Fruit fly (Drosophila melanogaster): Measurements from ENCODE around the gene mas.

mas gene

dm6 chr3L:4128579-4128978 lies 38.7 kb downstream of the mas start:
- no peak for TF ChIP-seq CTCF (optimal IDR thresholded peaks at IDR 0.05)
- TF ChIP-seq CG8478 (optimal IDR thresholded peaks at IDR 0.05): no peak

- TF ChIP-seq CG8478 (optimal IDR thresholded peaks at IDR 0.05): no peak
- TF ChIP-seq CTCF (optimal IDR thresholded peaks at IDR 0.05): no peak
These were observed 41.6 kb downstream of the mas start for dm6 chr3L:4125709-4126108.

dm6 chr3L:4122185-4122767 lies 45.0 kb downstream of the mas start, which contains the start of gene Chd64:
Gene Chd64, minus strand, starts transcription at chr3L:4122388.
- TF ChIP-seq CG8478 (optimal IDR thresholded peaks at IDR 0.05) (no peak), CTCF (optimal IDR thresholded peaks at IDR 0.05) (no peak)

- TF ChIP-seq CG8478 (optimal IDR thresholded peaks at IDR 0.05): no peak
- no peak for TF ChIP-seq CTCF (optimal IDR thresholded peaks at IDR 0.05)
These were observed 45.7 kb downstream of the mas start for dm6 chr3L:4121589-4121988.

- no peak for TF ChIP-seq CTCF (optimal IDR thresholded peaks at IDR 0.05)
- no peak for TF ChIP-seq CG8478 (optimal IDR thresholded peaks at IDR 0.05)
These were observed 46.6 kb downstream of the mas start for dm6 chr3L:4120358-4121349.

- TF ChIP-seq CTCF (optimal IDR thresholded peaks at IDR 0.05): no peak
- no peak for TF ChIP-seq CG8478 (optimal IDR thresholded peaks at IDR 0.05)
These were observed 47.5 kb downstream of the mas start for dm6 chr3L:4119636-4120357.

- TF ChIP-seq CTCF (optimal IDR thresholded peaks at IDR 0.05) (no peak), CG8478 (optimal IDR thresholded peaks at IDR 0.05) (no peak)
These were observed 48.9 kb downstream of the mas start for dm6 chr3L:4118339-4118738.

- TF ChIP-seq CG8478 (optimal IDR thresholded peaks at IDR 0.05) (no peak), CTCF (optimal IDR thresholded peaks at IDR 0.05) (no peak)
These were observed 49.8 kb downstream of the mas start for dm6 chr3L:4117493-4117892.

dm6 chr3L:4116490-4117367 lies 50.5 kb downstream of the mas start:
- TF ChIP-seq CG8478 (optimal IDR thresholded peaks at IDR 0.05): no peak
- no peak for TF ChIP-seq CTCF (optimal IDR thresholded peaks at IDR 0.05)

dm6 chr3L:4115701-4116100 lies 51.6 kb downstream of the mas start:
- TF ChIP-seq CG8478 (optimal IDR thresholded peaks at IDR 0.05) (no peak), CTCF (optimal IDR thresholded peaks at IDR 0.05) (no peak)

- TF ChIP-seq CTCF (optimal IDR thresholded peaks at IDR 0.05) (no peak), CG8478 (optimal IDR thresholded peaks at IDR 0.05) (no peak)
These were observed 52.2 kb downstream of the mas start for dm6 chr3L:4115107-4115506.

dm6 chr3L:4113998-4114397 lies 53.3 kb downstream of the mas start:
- TF ChIP-seq CTCF (optimal IDR thresholded peaks at IDR 0.05) (no peak), CG8478 (optimal IDR thresholded peaks at IDR 0.05) (no peak)
